Worm (Caenorhabditis elegans): ENCODE measurements around the gene dhs-14.

The dhs-14 gene

ce11 chrV:2765052-2765451 lies at the start of gene dhs-14:
TSS of gene dhs-14 (minus strand) at chrV:2765200.
- TF ChIP-seq unc-62 (GFP tag; optimal IDR thresholded peaks at IDR 0.05): no peak

- TF ChIP-seq unc-62 (GFP tag; optimal IDR thresholded peaks at IDR 0.05): no peak
Measured at ce11 chrV:2813856-2814255, 48.9 kb upstream of the dhs-14 start, which contains the start of gene F54E2.9. TSS of gene F54E2.9 (minus strand) at chrV:2813987.

ce11 chrV:2810164-2810563 lies 45.2 kb upstream of the dhs-14 start, which contains the start of gene F54E2.1:
TSS of gene F54E2.1 (plus strand) at chrV:2810398.
- no peak for TF ChIP-seq unc-62 (GFP tag; optimal IDR thresholded peaks at IDR 0.05)

- TF ChIP-seq unc-62 (GFP tag; optimal IDR thresholded peaks at IDR 0.05): no peak
Measured at ce11 chrV:2809443-2809842, 44.4 kb upstream of the dhs-14 start.

ce11 chrV:2807760-2808159 lies 42.8 kb upstream of the dhs-14 start, which contains the start of gene ketn-1:
TSS of gene ketn-1 (minus strand) at chrV:2807860.
- TF ChIP-seq unc-62 (GFP tag; optimal IDR thresholded peaks at IDR 0.05): no peak

DNA sequence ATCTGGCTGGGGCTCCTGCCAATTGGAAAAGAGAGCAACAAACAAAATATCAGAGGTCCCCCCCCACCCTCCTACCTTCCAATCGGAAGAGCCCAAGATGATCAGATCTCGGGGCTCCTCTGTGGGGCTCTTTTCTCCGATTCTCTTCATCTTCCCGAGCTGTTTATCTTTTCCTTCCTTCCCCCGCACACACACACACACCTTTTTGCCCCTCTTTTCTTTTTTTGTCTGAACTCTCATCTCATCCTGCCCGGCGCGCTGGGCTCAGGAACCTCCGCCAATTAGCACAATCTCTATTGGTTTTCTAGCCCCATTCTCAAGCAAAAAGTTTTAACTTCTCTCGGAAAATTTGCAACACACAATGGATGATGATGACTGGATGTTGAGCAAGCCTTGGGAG lies 38.3 kb upstream of the dhs-14 start:
- no peak for TF ChIP-seq unc-62 (GFP tag; optimal IDR thresholded peaks at IDR 0.05)

- no peak for TF ChIP-seq unc-62 (GFP tag; optimal IDR thresholded peaks at IDR 0.05)
Measured at ce11 chrV:2801955-2802354, 37.0 kb upstream of the dhs-14 start.

DNA sequence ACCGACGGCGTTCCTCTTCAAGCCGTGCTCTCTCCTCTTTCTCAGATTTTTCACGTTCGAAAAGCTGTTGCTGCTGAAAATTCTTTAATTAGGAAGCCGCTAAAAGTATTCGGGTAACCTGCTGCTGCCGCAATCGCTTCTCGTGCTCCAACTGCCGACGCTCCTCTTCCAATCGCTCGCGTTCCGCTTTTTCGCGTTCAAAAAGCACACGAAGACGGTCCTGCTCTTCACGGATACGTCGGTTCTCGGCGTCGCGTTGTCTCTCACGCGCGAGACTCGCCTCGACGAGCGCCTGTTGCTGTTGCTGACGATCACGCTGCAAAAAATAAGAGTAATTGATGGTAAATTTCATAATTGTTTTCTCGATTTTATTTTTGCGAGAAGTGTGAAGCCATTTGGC lies 35.7 kb upstream of the dhs-14 start:
- TF ChIP-seq unc-62 (GFP tag; optimal IDR thresholded peaks at IDR 0.05): no peak

ce11 chrV:2799172-2799869 lies 34.3 kb upstream of the dhs-14 start:
- TF ChIP-seq unc-62 (GFP tag; optimal IDR thresholded peaks at IDR 0.05): no peak

DNA sequence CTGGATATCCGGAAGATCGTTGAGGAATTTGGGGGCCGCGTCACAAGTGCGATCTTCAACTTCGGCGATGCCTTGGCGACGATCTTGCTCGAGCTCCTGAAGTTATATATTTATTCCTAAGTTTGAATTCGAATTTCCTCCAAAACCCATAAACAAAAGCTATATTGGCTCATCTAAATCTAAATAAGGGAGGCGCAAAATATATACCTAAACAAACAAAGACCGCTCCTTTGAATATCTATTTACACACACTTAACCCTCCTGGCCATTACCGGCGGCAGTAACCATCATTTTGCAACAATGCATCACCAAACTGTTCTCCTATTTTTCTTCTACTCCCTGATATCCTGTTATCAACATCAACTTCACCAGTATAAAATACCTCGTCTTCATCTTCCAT lies 31.0 kb upstream of the dhs-14 start, which contains the start of gene F54E2.2:
TSS of gene F54E2.2 (plus strand) at position 301 of the 400 bp plus-strand sequence.
- no peak for TF ChIP-seq unc-62 (GFP tag; optimal IDR thresholded peaks at IDR 0.05)

ce11 chrV:2792958-2793357 lies 28.0 kb upstream of the dhs-14 start:
- no peak for TF ChIP-seq unc-62 (GFP tag; optimal IDR thresholded peaks at IDR 0.05)

ce11 chrV:2780786-2781185 lies 15.8 kb upstream of the dhs-14 start, which contains the start of gene R05D8.11:
TSS of gene R05D8.11 (minus strand) at chrV:2780886.
- no peak for TF ChIP-seq unc-62 (GFP tag; optimal IDR thresholded peaks at IDR 0.05)

DNA sequence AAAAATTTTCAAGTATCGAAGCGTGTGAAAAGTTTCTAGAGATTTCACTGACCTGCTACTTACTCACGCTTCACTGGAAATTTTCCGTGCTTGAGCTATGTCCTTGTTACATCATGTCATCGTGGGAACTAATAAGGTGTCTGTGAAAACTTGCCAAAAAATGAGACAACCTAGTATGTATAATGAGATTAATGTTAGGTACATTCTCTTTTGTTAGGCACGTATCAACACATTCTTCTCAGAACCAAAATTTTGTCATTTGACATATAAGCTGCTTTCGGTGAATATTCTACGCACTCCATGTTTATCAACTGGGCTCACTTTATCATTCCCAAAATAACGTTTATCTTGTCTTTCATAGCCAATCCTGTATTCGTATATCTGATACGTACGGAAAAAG lies 9.0 kb upstream of the dhs-14 start, which contains the start of gene srj-18:
TSS of gene srj-18 (plus strand) at position 301 of the 400 bp plus-strand sequence.
- no peak for TF ChIP-seq unc-62 (GFP tag; optimal IDR thresholded peaks at IDR 0.05)

DNA sequence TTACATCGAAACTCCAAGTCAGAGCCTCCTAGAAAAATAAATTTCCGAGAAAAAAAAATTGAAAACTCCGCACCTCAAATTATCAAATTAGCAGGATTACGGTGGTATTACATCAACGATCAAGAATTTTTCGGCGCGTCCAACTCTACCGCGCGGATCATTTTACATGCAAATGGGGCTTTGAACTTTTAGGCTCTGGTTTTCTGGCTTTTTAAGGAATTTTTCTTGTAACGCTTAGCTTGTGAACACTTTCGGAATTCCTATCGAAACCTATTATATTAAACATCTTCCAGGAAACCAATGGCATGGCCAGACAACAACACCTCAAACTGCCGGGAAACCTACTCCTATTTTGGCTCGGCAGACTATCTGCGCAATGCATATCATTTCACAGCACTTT lies 6.6 kb upstream of the dhs-14 start, which contains the start of gene srh-56:
TSS of gene srh-56 (plus strand) at position 301 of the 400 bp plus-strand sequence.
- no peak for TF ChIP-seq unc-62 (GFP tag; optimal IDR thresholded peaks at IDR 0.05)

DNA sequence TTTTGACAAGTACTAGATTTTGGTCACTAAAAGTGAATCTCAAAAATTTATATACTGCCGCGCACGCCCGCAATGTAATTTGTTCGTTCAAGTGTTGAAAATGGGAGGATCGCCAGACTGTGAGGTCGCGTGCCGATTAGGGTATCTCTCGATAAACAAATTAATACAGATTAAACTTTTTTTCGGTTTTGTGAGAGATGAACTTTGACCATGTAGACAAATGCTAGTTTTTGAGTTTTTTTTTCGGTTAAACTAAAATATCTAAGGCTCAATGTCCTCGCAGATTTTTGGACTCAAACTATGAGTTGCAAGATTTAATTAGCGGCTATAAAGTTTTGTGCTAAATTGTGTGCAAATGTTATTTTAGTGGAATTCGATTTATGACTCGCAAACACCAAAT lies 4.8 kb upstream of the dhs-14 start, which contains the start of gene dhs-15:
TSS of gene dhs-15 (minus strand) at position 101 of the 400 bp plus-strand sequence.
- no peak for TF ChIP-seq unc-62 (GFP tag; optimal IDR thresholded peaks at IDR 0.05)

DNA sequence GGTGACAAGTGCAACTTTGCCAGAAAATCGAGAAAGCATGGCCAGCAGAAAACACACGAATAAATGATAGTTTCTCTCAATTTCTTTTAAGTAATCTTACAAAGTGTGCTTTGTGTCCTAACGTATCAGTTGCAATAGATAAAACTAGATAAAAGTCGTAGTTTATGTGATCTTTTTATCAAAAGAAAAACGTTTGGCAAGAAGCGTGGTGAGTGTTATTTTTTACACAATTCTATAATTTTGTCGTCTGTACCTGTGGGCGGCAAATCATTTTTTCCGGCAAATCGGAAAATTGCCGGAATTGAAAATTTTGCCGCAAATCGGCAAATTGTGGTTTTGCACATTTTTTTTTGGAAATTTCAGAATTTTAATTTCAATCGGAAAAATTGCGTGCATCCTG lies 2.5 kb upstream of the dhs-14 start, which contains the start of gene R05D8.9:
TSS of gene R05D8.9 (minus strand) at position 101 of the 400 bp plus-strand sequence.
- TF ChIP-seq unc-62 (GFP tag; optimal IDR thresholded peaks at IDR 0.05): no peak

DNA sequence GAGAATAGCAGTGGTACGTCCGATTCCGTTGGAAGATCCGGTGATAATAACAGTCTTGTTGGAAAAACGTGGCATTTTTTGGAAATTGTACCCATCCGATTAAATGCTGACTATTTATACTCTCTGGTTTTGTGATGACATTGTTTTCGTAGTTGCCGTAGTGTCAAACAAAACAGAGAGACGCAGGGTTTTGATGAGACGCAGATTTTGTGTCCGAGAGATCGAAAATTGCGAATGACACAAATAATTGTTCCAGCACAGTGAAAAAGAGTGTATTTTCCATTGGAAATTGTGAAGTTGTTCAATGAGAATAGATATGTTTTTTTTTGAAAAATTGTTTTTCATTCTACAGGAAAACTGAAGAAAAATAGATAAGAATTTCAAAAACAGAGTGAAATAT lies 1.9 kb downstream of the dhs-14 start, which contains the start of gene R05D8.7:
TSS of gene R05D8.7 (minus strand) at position 104 of the 400 bp plus-strand sequence.
- TF ChIP-seq unc-62 (GFP tag; optimal IDR thresholded peaks at IDR 0.05): no peak

Data from whole organism, dauer.